Worm (Caenorhabditis elegans) whole organism, L4/young adult: ENCODE data around the gene odr-1.

Experiments used
- W03F9.2 ChIP-seq: fragments of 150-350 bp; optimal IDR thresholded peaks from 2 replicates; lab custom pipeline; 2014; ENCODE audit warnings: missing biosample characterization, missing genetic modification characterization
- dao-5 ChIP-seq: sonication (generic microtip); optimal IDR thresholded peaks from 2 replicates; lab custom pipeline; 2016; ENCODE audit warnings: missing genotype, missing genetic modification characterization, moderate library complexity, missing compliant biosample characterization
- him-1 ChIP-seq: sonication (generic microtip); optimal IDR thresholded peaks from 2 replicates; lab custom pipeline; 2016; ENCODE audit warnings: missing genotype, missing genetic modification reagents, missing genetic modification characterization, missing compliant biosample characterization

DNA sequence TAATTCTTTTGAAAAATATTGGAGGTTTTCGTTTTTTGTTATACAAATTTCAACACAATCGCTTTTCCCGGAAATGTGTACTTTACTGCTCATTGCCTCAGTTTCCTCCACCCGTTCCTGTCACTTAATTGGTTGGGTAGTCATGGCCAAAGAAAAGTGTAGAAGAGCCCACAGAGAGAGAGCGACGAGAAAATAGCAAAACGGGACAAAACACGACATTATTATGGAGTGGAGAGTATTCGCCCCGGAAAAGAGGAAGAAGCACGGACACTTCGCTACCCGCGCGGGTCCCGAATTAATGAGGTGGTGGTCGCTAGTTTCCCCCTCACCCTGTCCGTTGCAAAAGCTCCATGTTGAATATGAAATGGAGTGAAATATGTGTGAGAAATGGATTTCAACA is 47.0 kb downstream of the odr-1 start:
- TF ChIP-seq him-1 (tag; lab: Kevin White, UChicago) (no peak), dao-5 (tag; lab: Kevin White, UChicago) (no peak), W03F9.2 (tag; lab: Kevin White, UChicago) (no peak)
